Fruit fly (Drosophila melanogaster) whole organism: ENCODE measurements around the gene rost.

Experiments
- CG8478 ChIP-seq: fragments of >200 bp; optimal IDR thresholded peaks from 2 replicates; lab custom pipeline; 2018; ENCODE audit warnings: inconsistent platforms
- EcR ChIP-seq, 2 experiments: fragments of >200 bp; optimal IDR thresholded peaks; 2 replicates each; lab custom pipeline; 2017; ENCODE audit warnings: missing biosample characterization in 2 of 2, missing genetic modification characterization in 2 of 2, missing genetic modification reagents in 2 of 2
- pan ChIP-seq: fragments of >200 bp; optimal IDR thresholded peaks from 2 replicates; lab custom pipeline; 2017
- psq ChIP-seq: fragments of >200 bp; optimal IDR thresholded peaks from 2 replicates; lab custom pipeline; 2017
- usp ChIP-seq: fragments of >200 bp; optimal IDR thresholded peaks from 2 replicates; lab custom pipeline; 2017; ENCODE audit warnings: missing biosample characterization, missing genetic modification characterization, mixed read lengths

- TF ChIP-seq EcR (GFP tag; optimal IDR thresholded peaks at IDR 0.05; lab: Kevin White, UChicago) (no peak), CG8478 (lab: Kevin White, UChicago) (no peak), usp (GFP tag; lab: Kevin White, UChicago) (no peak), psq (no peak), pan (lab: Kevin White, UChicago) (no peak)
These were observed 32.2 kb downstream of the rost start for dm6 chr2L:8957152-8957551.
